Worm (Caenorhabditis elegans) whole organism, L4 larva: ENCODE measurements around the gene cah-3.
A peak's percentile ranks its signal among the peaks of the same experiment; 100 is the strongest.

Source experiments
- T20F7.1 ChIP-seq: fragments of 200-800 bp; sonication (Bioruptor generic); optimal IDR thresholded peaks from 2 replicates; lab custom pipeline; 2018; ENCODE audit warnings: mild to moderate bottlenecking, missing genetic modification characterization, missing compliant biosample characterization
- daf-12 ChIP-seq: fragments of 150-350 bp; optimal IDR thresholded peaks from 2 replicates; lab custom pipeline; 2014; ENCODE audit warnings: missing biosample characterization, missing genetic modification reagents, missing genetic modification characterization
- egl-27 ChIP-seq: sonication (generic microtip); optimal IDR thresholded peaks from 3 replicates; lab custom pipeline; 2017; ENCODE audit warnings: missing biosample characterization, missing genetic modification reagents, missing genetic modification characterization
- lin-13 ChIP-seq: fragments of 150-350 bp; optimal IDR thresholded peaks from 2 replicates; lab custom pipeline; 2014; ENCODE audit warnings: missing biosample characterization, missing genetic modification reagents, missing genetic modification characterization
- nhr-237 ChIP-seq: sonication (generic microtip); optimal IDR thresholded peaks from 2 replicates; lab custom pipeline; 2017; ENCODE audit warnings: missing biosample characterization, missing genetic modification characterization
- skn-1 ChIP-seq: fragments of 150-350 bp; optimal IDR thresholded peaks from 2 replicates; lab custom pipeline; 2014; ENCODE audit warnings: missing biosample characterization, missing genetic modification characterization
- snpc-4 ChIP-seq: fragments of 150-350 bp; optimal IDR thresholded peaks from 2 replicates; lab custom pipeline; 2014; ENCODE audit warnings: missing biosample characterization, missing genetic modification characterization
- unc-62 ChIP-seq, 3 experiments: fragments of 150-350 bp in 1 of 3; sonication (generic microtip); optimal IDR thresholded peaks in 2 of 3; peaks in 1 of 3; 1 replicate in 1 of 3; 2 replicates in 2 of 3; lab custom pipeline; 2014 to 2017; ENCODE audit warnings: missing biosample characterization in 3 of 3, missing genetic modification characterization in 3 of 3, missing genetic modification reagents in 3 of 3, missing genotype in 1 of 3
- ztf-11 ChIP-seq: fragments of 150-350 bp; optimal IDR thresholded peaks from 2 replicates; lab custom pipeline; 2014; ENCODE audit warnings: missing biosample characterization, missing genetic modification characterization

DNA sequence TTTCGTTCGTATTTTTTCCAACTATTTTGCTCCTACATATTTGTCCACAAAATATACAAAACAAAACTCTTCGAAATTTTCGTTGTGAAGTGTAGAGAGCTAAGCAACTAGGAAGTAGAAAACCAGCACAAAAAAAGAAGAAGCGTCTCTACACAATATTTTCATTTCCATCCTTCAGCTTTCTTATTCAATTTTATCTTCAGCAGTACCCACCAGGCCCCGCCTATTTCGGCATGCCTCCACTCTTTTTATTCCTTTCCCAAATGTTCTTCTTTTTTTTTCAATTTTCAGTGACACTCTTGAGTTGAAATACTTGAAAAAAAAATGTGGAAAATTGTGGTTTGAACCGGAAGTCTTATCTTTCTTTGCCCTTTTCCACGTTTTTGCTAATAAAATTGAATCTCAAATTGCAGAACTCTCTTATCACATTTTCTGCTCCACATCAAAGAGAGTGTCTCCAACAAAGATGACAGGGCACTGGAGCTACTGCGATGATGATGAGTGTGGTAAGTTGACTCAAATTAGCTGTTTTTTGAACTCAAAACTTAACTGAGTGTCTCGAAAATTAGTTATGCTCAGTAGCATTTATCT lies at the start of gene cah-3:
- no peak for TF ChIP-seq T20F7.1 (GFP tag; lab: Kevin White, UChicago)
- TF ChIP-seq snpc-4 (tag; lab: Kevin White, UChicago), result no peak
- no peak for TF ChIP-seq ztf-11 (tag; lab: Kevin White, UChicago)
- no peak for TF ChIP-seq nhr-237
- TF ChIP-seq egl-27 (tag; lab: Kevin White, UChicago), result no peak
- TF ChIP-seq daf-12 (tag; lab: Kevin White, UChicago), result no peak
- TF ChIP-seq lin-13 (GFP tag; lab: Kevin White, UChicago), result no peak
- peak in 1 of 2 experiments; percentile 45 for TF ChIP-seq unc-62 (GFP tag; optimal IDR thresholded peaks at IDR 0.05 in 1 of 2; lab: Kevin White, UChicago)
- no peak for TF ChIP-seq unc-62 (tag; optimal IDR thresholded peaks at IDR 0.05; lab: Kevin White, UChicago)
- TF ChIP-seq skn-1 (tag; lab: Kevin White, UChicago), result no peak
